Fruit fly (Drosophila melanogaster) whole organism, prepupa: ENCODE data around the gene IscU.

Source experiments
- CG11294 ChIP-seq: fragments of 200-800 bp; sonication (Bioruptor generic); IDR thresholded peaks from 2 replicates; pipeline ENCODE4 v1.3.6; 2022; ENCODE audit warnings: missing biosample characterization, missing genetic modification characterization
- CG11902 ChIP-seq: fragments of 200-800 bp; sonication (Bioruptor generic); optimal IDR thresholded peaks from 3 replicates; lab custom pipeline; 2016; ENCODE audit warnings: missing biosample characterization, missing genetic modification characterization
- CG16779 ChIP-seq: fragments of 200-800 bp; sonication (Bioruptor generic); optimal IDR thresholded peaks from 3 replicates; lab custom pipeline; 2017; ENCODE audit warnings: missing biosample characterization, mild to moderate bottlenecking, missing genetic modification characterization
- CG31627 ChIP-seq: fragments of 200-800 bp; sonication (Bioruptor generic); optimal IDR thresholded peaks from 3 replicates; lab custom pipeline; 2016; ENCODE audit warnings: missing biosample characterization, missing genetic modification characterization
- CG34406 ChIP-seq: fragments of 200-800 bp; sonication (Bioruptor generic); optimal IDR thresholded peaks from 3 replicates; lab custom pipeline; 2016; ENCODE audit warnings: missing biosample characterization, missing genetic modification characterization
- Eip93F ChIP-seq: fragments of 200-800 bp; sonication (Bioruptor generic); optimal IDR thresholded peaks from 2 replicates; lab custom pipeline; 2016; ENCODE audit warnings: missing biosample characterization, mild to moderate bottlenecking, missing genetic modification characterization
- Ets96B ChIP-seq: fragments of 200-800 bp; optimal IDR thresholded peaks from 2 replicates; lab custom pipeline; 2019; ENCODE audit warnings: missing biosample characterization, mild to moderate bottlenecking, missing genetic modification characterization, moderate library complexity
- Sox102F ChIP-seq: fragments of 200-800 bp; sonication (Bioruptor generic); optimal IDR thresholded peaks from 2 replicates; lab custom pipeline; 2016; ENCODE audit warnings: missing biosample characterization, mild to moderate bottlenecking, missing genetic modification characterization
- dsx ChIP-seq: fragments of 200-800 bp; optimal IDR thresholded peaks from 3 replicates; lab custom pipeline; 2019; ENCODE audit warnings: missing biosample characterization, mild to moderate bottlenecking, missing genetic modification characterization, moderate library complexity; ENCODE audit not compliant: poor library complexity, severe bottlenecking
- fkh ChIP-seq: fragments of 200-800 bp; sonication (Bioruptor generic); optimal IDR thresholded peaks from 3 replicates; lab custom pipeline; 2017; ENCODE audit warnings: missing biosample characterization, mild to moderate bottlenecking, missing genetic modification characterization, moderate library complexity
- vri ChIP-seq: fragments of 200-800 bp; sonication (Bioruptor generic); optimal IDR thresholded peaks from 3 replicates; lab custom pipeline; 2016; ENCODE audit warnings: missing biosample characterization, mild to moderate bottlenecking, missing genetic modification characterization

- no peak for TF ChIP-seq CG34406 (GFP tag; lab: Kevin White, UChicago)
- no peak for TF ChIP-seq Sox102F (GFP tag; lab: Kevin White, UChicago)
- no peak for TF ChIP-seq CG11294 (GFP tag; lab: Robert Waterston, UW)
- TF ChIP-seq dsx (GFP tag; lab: Kevin White, UChicago), result no peak
- no peak for TF ChIP-seq Eip93F (GFP tag; lab: Kevin White, UChicago)
- no peak for TF ChIP-seq vri
- peak; percentile 71 for TF ChIP-seq fkh
- TF ChIP-seq CG11902 (GFP tag; lab: Kevin White, UChicago), result no peak
- no peak for TF ChIP-seq Ets96B
- TF ChIP-seq CG31627 (GFP tag; lab: Kevin White, UChicago), result no peak
- TF ChIP-seq CG16779 (tag; lab: Kevin White, UChicago), result no peak
Measured at dm6 chr3R:8806104-8806503, 17.9 kb downstream of the IscU start, which contains the start of gene hng2.
